Fruit fly (Drosophila melanogaster) whole organism, embryonic: Measurements from ENCODE around the gene DopEcR.

Experiments
- Awh ChIP-seq: fragments of 200-800 bp; sonication (Bioruptor generic); IDR thresholded peaks from 2 replicates; pipeline ENCODE4, ENCODE4 v1.3.6; 2022; ENCODE audit warnings: missing biosample characterization, missing genetic modification characterization
- CG12071 ChIP-seq: fragments of 200-800 bp; sonication (Bioruptor generic); optimal IDR thresholded peaks from 3 replicates; lab custom pipeline; 2018; ENCODE audit warnings: missing biosample characterization, mild to moderate bottlenecking, missing genetic modification characterization
- CG12155 ChIP-seq: fragments of 200-800 bp; sonication (Bioruptor generic); optimal IDR thresholded peaks from 3 replicates; lab custom pipeline; 2016; ENCODE audit warnings: missing biosample characterization, missing genetic modification characterization
- CG12744 ChIP-seq: fragments of 200-800 bp; sonication (Bioruptor generic); optimal IDR thresholded peaks from 2 replicates; lab custom pipeline; 2016; ENCODE audit warnings: missing biosample characterization, missing genetic modification characterization
- CG12769 ChIP-seq: fragments of 200-800 bp; sonication (Bioruptor generic); optimal IDR thresholded peaks from 2 replicates; lab custom pipeline; 2019; ENCODE audit warnings: missing biosample characterization, mild to moderate bottlenecking, missing genetic modification characterization, moderate library complexity
- CG13424 ChIP-seq: fragments of 200-800 bp; sonication (Bioruptor generic); optimal IDR thresholded peaks from 2 replicates; lab custom pipeline; 2019; ENCODE audit warnings: missing biosample characterization, mild to moderate bottlenecking, missing genetic modification characterization, moderate library complexity
- CG17568 ChIP-seq: fragments of 200-800 bp; sonication (Bioruptor generic); optimal IDR thresholded peaks from 2 replicates; lab custom pipeline; 2018; ENCODE audit warnings: missing biosample characterization, mild to moderate bottlenecking, missing genetic modification characterization, moderate library complexity
- CG17612 ChIP-seq: fragments of 200-800 bp; sonication (Bioruptor generic); IDR thresholded peaks from 2 replicates; pipeline ENCODE4 v1.3.6; 2022; ENCODE audit warnings: missing biosample characterization, missing genetic modification characterization
- CG2129 ChIP-seq: fragments of 200-800 bp; sonication (Bioruptor generic); IDR thresholded peaks from 2 replicates; pipeline ENCODE4 v1.3.6; 2022; ENCODE audit warnings: missing biosample characterization, missing genetic modification characterization; ENCODE audit not compliant: partially characterized antibody
- CG30020 ChIP-seq: fragments of 200-800 bp; optimal IDR thresholded peaks from 2 replicates; lab custom pipeline; 2019; ENCODE audit warnings: missing biosample characterization, mild to moderate bottlenecking, missing genetic modification characterization, moderate library complexity
- CG30403 ChIP-seq: fragments of 200-800 bp; sonication (Bioruptor generic); optimal IDR thresholded peaks from 3 replicates; lab custom pipeline; 2016; ENCODE audit warnings: missing biosample characterization, missing genetic modification characterization
- CG4328 ChIP-seq: fragments of 200-800 bp; sonication (Bioruptor generic); optimal IDR thresholded peaks from 3 replicates; lab custom pipeline; 2017; ENCODE audit warnings: missing biosample characterization, missing genetic modification reagents, missing genetic modification characterization
- CG4360 ChIP-seq: fragments of 200-800 bp; sonication (Bioruptor generic); IDR thresholded peaks from 2 replicates; pipeline ENCODE4 v1.3.6; 2022; ENCODE audit warnings: missing biosample characterization, missing genetic modification characterization
- CG6175 ChIP-seq: fragments of 200-800 bp; sonication (Bioruptor generic); IDR thresholded peaks from 3 replicates; pipeline ENCODE4 v1.3.6; 2022; ENCODE audit warnings: missing biosample characterization, missing genetic modification characterization
- CG6654 ChIP-seq: fragments of 200-800 bp; sonication (Bioruptor generic); optimal IDR thresholded peaks from 2 replicates; lab custom pipeline; 2017; ENCODE audit warnings: missing biosample characterization, mild to moderate bottlenecking, missing genetic modification characterization
- CG6689 ChIP-seq: fragments of 200-800 bp; sonication (Bioruptor generic); IDR thresholded peaks from 2 replicates; pipeline ENCODE4 v1.3.6; 2022; ENCODE audit warnings: missing biosample characterization, missing genetic modification characterization
- CHES-1-like ChIP-seq: fragments of 200-800 bp; sonication (Bioruptor generic); optimal IDR thresholded peaks from 2 replicates; lab custom pipeline; 2016; ENCODE audit warnings: missing biosample characterization, missing genetic modification characterization
- Dek ChIP-seq: fragments of 200-800 bp; sonication (Bioruptor generic); optimal IDR thresholded peaks from 3 replicates; lab custom pipeline; 2019; ENCODE audit warnings: missing biosample characterization, mild to moderate bottlenecking, missing genetic modification characterization, moderate library complexity
- Dref ChIP-seq: fragments of 200-800 bp; sonication (Bioruptor generic); IDR thresholded peaks from 2 replicates; pipeline ENCODE4 v1.3.6; 2022; ENCODE audit warnings: missing biosample characterization, missing genetic modification characterization
- Drgx ChIP-seq: fragments of 200-800 bp; sonication (Bioruptor generic); IDR thresholded peaks from 2 replicates; pipeline ENCODE4 v1.3.6; 2022; ENCODE audit warnings: missing biosample characterization, missing genetic modification characterization
- Eip74EF ChIP-seq, 2 experiments: fragments of 200-800 bp in 1 of 2; fragments of >200 bp in 1 of 2; sonication (Bioruptor generic) in 1 of 2; optimal IDR thresholded peaks; 2 replicates each; lab custom pipeline; 2017 to 2019; ENCODE audit warnings: missing biosample characterization in 2 of 2, missing genetic modification characterization in 2 of 2, mild to moderate bottlenecking in 1 of 2, moderate library complexity in 1 of 2
- Gsc ChIP-seq: fragments of 200-800 bp; sonication (Bioruptor generic); IDR thresholded peaks from 2 replicates; pipeline ENCODE4 v1.3.6; 2022; ENCODE audit warnings: missing biosample characterization, missing genetic modification characterization
- Hey ChIP-seq: fragments of 200-800 bp; sonication (Bioruptor generic); optimal IDR thresholded peaks from 3 replicates; lab custom pipeline; 2018; ENCODE audit warnings: missing biosample characterization, mild to moderate bottlenecking, missing genetic modification characterization
- Mad ChIP-seq: fragments of 200-800 bp; sonication (Bioruptor generic); optimal IDR thresholded peaks from 2 replicates; lab custom pipeline; 2016; ENCODE audit warnings: missing biosample characterization, missing genetic modification characterization
- Meics ChIP-seq: fragments of 200-800 bp; sonication (Bioruptor generic); optimal IDR thresholded peaks from 2 replicates; lab custom pipeline; 2017; ENCODE audit warnings: missing biosample characterization, mild to moderate bottlenecking, missing genetic modification characterization
- Optix ChIP-seq: fragments of 200-800 bp; sonication (Bioruptor generic); IDR thresholded peaks from 3 replicates; pipeline ENCODE4 v1.3.6; 2022; ENCODE audit warnings: missing biosample characterization, missing genetic modification characterization
- bab2 ChIP-seq: fragments of 200-800 bp; sonication (Bioruptor generic); optimal IDR thresholded peaks from 2 replicates; lab custom pipeline; 2016; ENCODE audit warnings: missing biosample characterization, missing genetic modification characterization
- btn ChIP-seq: fragments of 200-800 bp; sonication (Bioruptor generic); optimal IDR thresholded peaks from 2 replicates; lab custom pipeline; 2016; ENCODE audit warnings: missing biosample characterization, missing genetic modification characterization
- cg ChIP-seq: fragments of 200-800 bp; sonication (Bioruptor generic); optimal IDR thresholded peaks from 3 replicates; lab custom pipeline; 2019; ENCODE audit warnings: missing biosample characterization, mild to moderate bottlenecking, missing genetic modification characterization, moderate library complexity
- chm ChIP-seq: fragments of 200-800 bp; sonication (Bioruptor generic); IDR thresholded peaks from 2 replicates; pipeline ENCODE4 v1.3.6; 2022; ENCODE audit warnings: missing biosample characterization, missing genetic modification characterization
- ci ChIP-seq: fragments of 200-800 bp; sonication (Bioruptor generic); IDR thresholded peaks from 3 replicates; pipeline ENCODE4 v1.3.6; 2022; ENCODE audit warnings: missing biosample characterization, missing genetic modification characterization
- dan ChIP-seq: fragments of 200-800 bp; sonication (Bioruptor generic); IDR thresholded peaks from 2 replicates; pipeline ENCODE4 v1.3.6; 2022; ENCODE audit warnings: missing biosample characterization, missing genetic modification characterization
- disco-r ChIP-seq: fragments of 200-800 bp; sonication (Bioruptor generic); optimal IDR thresholded peaks from 2 replicates; lab custom pipeline; 2016; ENCODE audit warnings: missing biosample characterization, missing genetic modification characterization
- ems ChIP-seq: fragments of 200-800 bp; sonication (Bioruptor generic); optimal IDR thresholded peaks from 3 replicates; lab custom pipeline; 2016; ENCODE audit warnings: missing biosample characterization, missing genetic modification characterization
- fd64A ChIP-seq: fragments of 200-800 bp; sonication (Bioruptor generic); optimal IDR thresholded peaks from 3 replicates; lab custom pipeline; 2018; ENCODE audit warnings: missing biosample characterization, mild to moderate bottlenecking, missing genetic modification characterization
- ftz-f1 ChIP-seq: fragments of 200-800 bp; sonication (Bioruptor generic); optimal IDR thresholded peaks from 2 replicates; lab custom pipeline; 2016; ENCODE audit warnings: missing biosample characterization, missing genetic modification characterization
- gcm ChIP-seq: fragments of 200-800 bp; sonication (Bioruptor generic); optimal IDR thresholded peaks from 2 replicates; lab custom pipeline; 2019; ENCODE audit warnings: missing biosample characterization, mild to moderate bottlenecking, missing genetic modification characterization, moderate library complexity
- insv ChIP-seq, 2 experiments: fragments of 200-800 bp; sonication (Bioruptor generic); optimal IDR thresholded peaks; 3 replicates each; lab custom pipeline; 2016 to 2018; ENCODE audit warnings: missing biosample characterization in 2 of 2, missing genetic modification characterization in 2 of 2
- pan ChIP-seq, 4 experiments: fragments of >200 bp in 3 of 4; fragments of 200-800 bp in 1 of 4; sonication (Bioruptor generic) in 1 of 4; optimal IDR thresholded peaks in 3 of 4; IDR thresholded peaks in 1 of 4; 2 replicates each; pipeline versions ENCODE4 v1.3.6 to Lab custom; 2017 to 2022; ENCODE audit warnings: missing biosample characterization in 2 of 4, missing genetic modification characterization in 2 of 4, mixed read lengths in 1 of 4
- pnt ChIP-seq: fragments of 200-800 bp; sonication (Bioruptor generic); optimal IDR thresholded peaks from 3 replicates; lab custom pipeline; 2016; ENCODE audit warnings: missing biosample characterization, missing genetic modification characterization
- psq ChIP-seq: fragments of 200-800 bp; sonication (Bioruptor generic); optimal IDR thresholded peaks from 2 replicates; lab custom pipeline; 2017; ENCODE audit warnings: missing biosample characterization, missing genetic modification characterization
- seq ChIP-seq: fragments of 200-800 bp; sonication (Bioruptor generic); IDR thresholded peaks from 2 replicates; pipeline ENCODE4 v1.3.6; 2022; ENCODE audit warnings: missing biosample characterization, missing genetic modification characterization
- sqz ChIP-seq: fragments of 200-800 bp; sonication (Bioruptor generic); optimal IDR thresholded peaks from 3 replicates; lab custom pipeline; 2018; ENCODE audit warnings: missing biosample characterization, mild to moderate bottlenecking, missing genetic modification characterization
- stc ChIP-seq: fragments of 200-800 bp; sonication (Bioruptor generic); IDR thresholded peaks from 2 replicates; pipeline ENCODE4 v1.3.6; 2022; ENCODE audit warnings: missing biosample characterization, missing genetic modification characterization
- tap ChIP-seq: fragments of 200-800 bp; optimal IDR thresholded peaks from 3 replicates; lab custom pipeline; 2019; ENCODE audit warnings: missing biosample characterization, mild to moderate bottlenecking, missing genetic modification characterization, moderate library complexity
- tio ChIP-seq: fragments of 200-800 bp; sonication (Bioruptor generic); optimal IDR thresholded peaks from 2 replicates; lab custom pipeline; 2017; ENCODE audit warnings: missing biosample characterization, missing genetic modification characterization, inconsistent platforms
- trh ChIP-seq: fragments of 200-800 bp; sonication (Bioruptor generic); optimal IDR thresholded peaks from 2 replicates; lab custom pipeline; 2016; ENCODE audit warnings: missing biosample characterization, missing genetic modification characterization
- tx ChIP-seq: fragments of 200-800 bp; sonication (Bioruptor generic); optimal IDR thresholded peaks from 2 replicates; lab custom pipeline; 2016; ENCODE audit warnings: missing biosample characterization, missing genetic modification characterization
- yki ChIP-seq: fragments of >200 bp; optimal IDR thresholded peaks from 3 replicates; lab custom pipeline; 2018
- z ChIP-seq: fragments of 200-800 bp; sonication (Bioruptor generic); IDR thresholded peaks from 3 replicates; pipeline ENCODE4 v1.3.6; 2022; ENCODE audit warnings: missing biosample characterization, missing genetic modification characterization
- zen ChIP-seq: fragments of 200-800 bp; sonication (Bioruptor generic); optimal IDR thresholded peaks from 3 replicates; lab custom pipeline; 2018; ENCODE audit warnings: missing biosample characterization, mild to moderate bottlenecking, missing genetic modification characterization, moderate library complexity
- zen2 ChIP-seq: fragments of 200-800 bp; sonication (Bioruptor generic); IDR thresholded peaks from 3 replicates; pipeline ENCODE4 v1.3.6; 2022; ENCODE audit warnings: missing biosample characterization, missing genetic modification characterization; ENCODE audit not compliant: partially characterized antibody

Gene DopEcR

DNA sequence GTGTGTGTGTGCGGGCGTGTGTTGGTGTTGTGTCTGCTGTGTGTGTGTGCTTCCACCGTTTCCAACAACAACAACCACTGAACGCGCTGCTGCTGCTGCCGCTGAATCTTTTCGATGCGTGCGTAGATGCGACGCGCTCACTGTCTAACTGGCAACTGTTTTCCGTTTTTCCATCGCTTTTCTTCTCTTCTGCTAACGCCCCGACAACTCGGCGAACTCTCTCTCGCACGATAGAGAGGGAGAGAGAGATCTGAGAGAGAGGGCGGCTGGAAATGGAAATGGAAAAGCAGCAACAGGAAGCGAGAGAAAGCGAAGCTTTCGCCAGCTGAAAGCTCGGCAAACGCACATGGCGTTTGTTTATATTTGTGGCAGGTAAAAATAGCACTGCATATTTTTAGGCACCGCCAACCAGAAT, at the start of gene DopEcR (continued):
- TF ChIP-seq chm (GFP tag; lab: Robert Waterston, UW) = no peak
- no peak for TF ChIP-seq Drgx
- TF ChIP-seq Hey (tag; lab: Kevin White, UChicago) = no peak
- peak; percentile 46 for TF ChIP-seq fd64A (GFP tag; lab: Kevin White, UChicago)
- no peak for TF ChIP-seq tx
- TF ChIP-seq cg (GFP tag; lab: Kevin White, UChicago) = peak; percentile 82
- no peak for TF ChIP-seq CG30403 (GFP tag; lab: Kevin White, UChicago)
- TF ChIP-seq insv (GFP tag; optimal IDR thresholded peaks at IDR 0.05; lab: Kevin White, UChicago) = no peak
- peak; percentile 53 for TF ChIP-seq CG12769 (tag; lab: Kevin White, UChicago)
- TF ChIP-seq CG30020 (tag; lab: Kevin White, UChicago) = no peak
- no peak for TF ChIP-seq tio (GFP tag; lab: Kevin White, UChicago)
- no peak for TF ChIP-seq CG13424
- TF ChIP-seq gcm (GFP tag; lab: Kevin White, UChicago) = peak; percentile 48
- peak in 1 of 2 experiments; percentile 41 for TF ChIP-seq Eip74EF (GFP tag; optimal IDR thresholded peaks at IDR 0.05; lab: Kevin White, UChicago)
- TF ChIP-seq bab2 = no peak
- no peak for TF ChIP-seq Optix (GFP tag; lab: Robert Waterston, UW)
- TF ChIP-seq CG6689 (GFP tag; lab: Robert Waterston, UW) = no peak
- TF ChIP-seq Dek (tag; lab: Kevin White, UChicago) = no peak
- no peak for TF ChIP-seq sqz (GFP tag; lab: Kevin White, UChicago)
- TF ChIP-seq CG12155 (GFP tag; lab: Kevin White, UChicago) = no peak
- TF ChIP-seq CG6654 (GFP tag; lab: Kevin White, UChicago) = no peak
- TF ChIP-seq btn (GFP tag; lab: Kevin White, UChicago) = no peak
- no peak for TF ChIP-seq Gsc (GFP tag; lab: Robert Waterston, UW)
- TF ChIP-seq psq (GFP tag; lab: Kevin White, UChicago) = no peak
- peak; percentile 37 for TF ChIP-seq CG17568 (GFP tag; lab: Kevin White, UChicago)
- TF ChIP-seq tap (tag; lab: Kevin White, UChicago) = peak; percentile 41
- no peak for TF ChIP-seq Dref (GFP tag; lab: Robert Waterston, UW)
- TF ChIP-seq CG12744 (GFP tag; lab: Kevin White, UChicago) = no peak
- no peak for TF ChIP-seq CG17612 (GFP tag; lab: Robert Waterston, UW)
- TF ChIP-seq zen = no peak
- TF ChIP-seq CHES-1-like (GFP tag; lab: Kevin White, UChicago) = no peak
- TF ChIP-seq pnt (GFP tag; lab: Kevin White, UChicago) = no peak
- no peak for TF ChIP-seq CG2129
- TF ChIP-seq stc (GFP tag; lab: Robert Waterston, UW) = peak; percentile 22; the same call in 1 of the 2 replicates
- no peak for TF ChIP-seq Mad
- TF ChIP-seq ftz-f1 (GFP tag; lab: Kevin White, UChicago) = no peak
- peak; percentile 72 for TF ChIP-seq ci (GFP tag; lab: Robert Waterston, UW)
- TF ChIP-seq disco-r (GFP tag; lab: Kevin White, UChicago) = no peak
- TF ChIP-seq CG4360 = peak; percentile 84
- TF ChIP-seq Meics (GFP tag; lab: Kevin White, UChicago) = no peak
- TF ChIP-seq Awh (GFP tag; lab: Robert Waterston, UW) = no peak; the same call in 1 of the 2 replicates
- TF ChIP-seq CG4328 (GFP tag; lab: Kevin White, UChicago) = no peak
- peak; percentile 52; the same call in 2 of the 3 replicates for TF ChIP-seq zen2 (GFP tag; lab: Robert Waterston, UW)
- TF ChIP-seq z (GFP tag; lab: Robert Waterston, UW) = no peak
- peak; percentile 55 for TF ChIP-seq yki (lab: Kevin White, UChicago)
- TF ChIP-seq CG12071 (GFP tag; lab: Kevin White, UChicago) = peak; percentile 48
- no peak for TF ChIP-seq seq (GFP tag; lab: Robert Waterston, UW)
- TF ChIP-seq pan (optimal IDR thresholded peaks at IDR 0.05; lab: Kevin White, UChicago) = no peak
- TF ChIP-seq pan (GFP tag; optimal IDR thresholded peaks at IDR 0.05 in 1 of 2, IDR thresholded peaks at IDR 0.05 in 1 of 2) = no peak
- 0 out of 3 replicates have a peak, but pooled peaks have one; percentile 53 for TF ChIP-seq CG6175 (GFP tag; lab: Robert Waterston, UW)
- TF ChIP-seq trh (GFP tag; lab: Kevin White, UChicago) = no peak
- TF ChIP-seq ems (GFP tag; lab: Kevin White, UChicago) = no peak
- TF ChIP-seq dan (GFP tag; lab: Robert Waterston, UW) = no peak
